Fruit fly (Drosophila melanogaster) S2 (cell line): ENCODE results near the gene trbl.

Experiments
- CG8478 ChIP-seq: fragments of >200 bp; optimal IDR thresholded peaks from 2 replicates; lab custom pipeline; 2018
- CTCF ChIP-seq, 2 experiments: fragments of >200 bp; optimal IDR thresholded peaks; 2 replicates each; lab custom pipeline; 2018

trbl gene

DNA sequence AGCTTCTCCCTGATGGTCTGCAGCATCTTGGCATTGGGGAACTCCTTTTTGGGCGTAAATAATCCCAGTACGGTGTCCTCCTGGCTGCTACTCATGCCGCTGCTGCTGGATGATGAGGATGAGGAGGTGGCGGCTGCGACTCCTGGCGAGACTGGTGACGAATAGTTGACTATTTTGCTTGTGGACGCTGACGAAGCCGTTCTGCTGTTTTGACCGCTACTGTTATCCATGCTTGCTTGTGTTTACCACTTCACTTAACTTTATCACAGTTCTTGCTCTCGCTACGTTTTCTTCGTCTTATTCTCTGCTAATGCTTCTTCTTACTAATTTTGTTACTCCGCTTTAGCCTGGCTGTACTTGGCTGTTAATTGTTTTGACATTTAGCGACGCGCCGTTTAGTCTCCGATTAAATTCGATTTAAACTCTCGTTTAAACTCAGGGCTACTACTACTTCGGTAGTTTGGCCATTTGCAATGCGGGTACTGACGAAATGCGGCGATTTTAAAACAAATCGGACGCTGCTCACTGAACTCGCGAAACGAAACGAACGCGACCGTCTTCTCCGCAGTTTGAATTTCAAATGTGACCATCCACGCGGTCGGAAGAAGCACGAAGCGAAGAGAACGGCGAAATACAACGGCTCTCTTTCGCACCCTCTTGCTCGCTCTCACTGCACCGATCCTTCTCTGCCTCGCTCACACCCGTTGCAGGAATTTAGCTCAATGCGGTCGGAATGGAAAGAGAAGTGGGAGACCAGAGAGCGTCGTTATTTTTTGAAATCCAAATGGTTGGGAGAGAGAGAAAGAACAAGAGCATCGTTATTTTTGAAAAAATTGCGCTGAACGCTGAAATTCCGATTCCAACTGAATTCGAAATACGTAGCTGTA lies at the start of gene trbl:
trbl (minus strand) TSS at position 584 of the 887 bp plus-strand sequence.
- peak in 1 of 2 experiments; percentile 3 for TF ChIP-seq CTCF (optimal IDR thresholded peaks at IDR 0.05; lab: Kevin White, UChicago)
- TF ChIP-seq CG8478, result no peak

DNA sequence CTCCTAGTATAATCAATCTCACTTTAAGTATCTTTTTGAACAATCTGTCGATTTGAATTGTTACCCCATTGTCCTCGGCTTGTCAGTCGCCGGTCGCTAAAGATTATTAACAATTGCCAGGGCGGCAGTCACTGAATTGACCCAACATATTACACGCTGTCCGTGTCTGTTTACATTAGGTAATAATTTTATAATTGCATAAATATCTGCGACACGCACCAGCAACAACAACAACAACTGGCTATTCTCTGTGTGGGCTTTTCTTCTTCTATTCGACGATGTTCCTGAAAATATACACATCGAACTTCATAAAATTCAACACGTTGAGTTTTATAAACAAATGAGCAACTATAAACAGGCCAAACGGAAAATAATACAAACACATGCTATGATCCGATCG lies 47.4 kb upstream of the trbl start:
- no peak for TF ChIP-seq CTCF (optimal IDR thresholded peaks at IDR 0.05; lab: Kevin White, UChicago)
- TF ChIP-seq CG8478, result no peak

DNA sequence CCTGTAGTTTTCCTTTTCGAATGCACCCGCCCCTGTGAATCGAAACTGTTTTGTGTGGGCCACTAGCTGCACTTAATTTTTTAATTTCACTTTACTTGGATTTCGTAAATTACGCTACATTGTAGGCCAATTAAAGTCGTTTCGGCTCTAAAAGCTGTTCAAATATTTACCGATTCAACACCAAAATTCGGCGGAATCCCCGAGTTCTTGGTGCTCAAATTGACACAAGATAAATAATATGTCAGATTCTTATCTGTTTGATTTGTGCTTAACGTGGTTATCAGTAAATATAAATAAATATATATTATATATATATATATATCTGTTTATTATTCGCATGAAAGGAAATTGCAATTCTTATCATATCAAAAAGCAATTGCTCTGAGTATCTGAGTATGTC lies 46.5 kb upstream of the trbl start:
- TF ChIP-seq CG8478, result no peak

dm6 chr3L:20447337-20447736 lies 45.9 kb upstream of the trbl start:
- TF ChIP-seq CG8478, result no peak
- no peak for TF ChIP-seq CTCF (optimal IDR thresholded peaks at IDR 0.05; lab: Kevin White, UChicago)

DNA sequence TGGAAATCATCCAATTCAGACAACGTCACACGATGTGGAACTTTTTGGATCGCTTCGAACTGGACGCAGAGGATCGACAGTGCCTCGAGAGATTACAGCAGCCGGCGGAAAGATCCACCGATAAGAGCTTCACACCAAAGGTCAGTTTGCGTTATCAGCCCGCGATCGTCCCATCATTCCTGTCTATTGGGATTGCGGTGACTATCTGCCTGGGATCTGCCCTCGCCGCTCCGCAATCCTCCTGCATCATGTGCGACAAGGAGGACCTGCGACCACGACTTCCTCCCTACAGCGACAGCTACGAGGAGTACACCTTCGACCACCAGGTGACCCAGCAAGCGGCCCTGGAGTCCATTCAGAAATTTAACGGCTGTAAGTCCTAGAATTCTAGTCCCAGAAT lies 44.6 kb upstream of the trbl start:
- no peak for TF ChIP-seq CG8478
- TF ChIP-seq CTCF (optimal IDR thresholded peaks at IDR 0.05; lab: Kevin White, UChicago), result no peak

DNA sequence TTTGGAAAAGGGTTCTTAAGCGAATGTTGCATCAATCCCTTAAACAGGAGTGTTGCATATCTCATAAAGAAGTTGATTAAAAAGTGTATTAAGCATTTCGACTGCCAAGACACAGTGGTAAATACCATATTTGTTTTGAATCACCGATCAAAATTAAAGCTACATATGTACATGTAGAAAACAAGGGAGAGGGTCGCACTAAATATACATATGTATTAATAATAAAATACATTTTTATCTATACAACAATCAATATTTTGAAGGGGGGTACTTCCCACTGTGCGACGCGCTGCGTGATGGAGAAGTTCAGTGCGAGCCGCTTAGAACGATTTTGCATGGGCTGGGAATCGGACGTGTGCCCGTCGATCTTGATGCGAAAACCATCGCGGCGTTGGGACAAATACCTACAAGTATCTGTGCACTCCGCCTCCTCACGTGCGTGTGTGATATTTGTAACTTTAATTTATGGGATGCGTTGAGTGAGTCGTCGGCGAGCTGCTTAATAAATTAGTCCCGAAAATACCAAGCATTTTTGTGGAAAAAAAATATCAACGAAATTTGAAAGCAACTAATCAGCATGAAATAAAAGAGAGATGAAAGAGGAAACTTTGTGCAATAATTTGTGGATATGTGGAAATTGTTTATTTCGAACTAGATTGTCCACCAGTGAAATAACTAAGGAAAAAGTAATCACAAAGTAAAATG lies 43.6 kb upstream of the trbl start:
- TF ChIP-seq CTCF (optimal IDR thresholded peaks at IDR 0.05; lab: Kevin White, UChicago), result no peak

dm6 chr3L:20442674-20443313 lies 41.4 kb upstream of the trbl start:
- TF ChIP-seq CG8478 (no peak), CTCF (optimal IDR thresholded peaks at IDR 0.05; lab: Kevin White, UChicago) (no peak)

DNA sequence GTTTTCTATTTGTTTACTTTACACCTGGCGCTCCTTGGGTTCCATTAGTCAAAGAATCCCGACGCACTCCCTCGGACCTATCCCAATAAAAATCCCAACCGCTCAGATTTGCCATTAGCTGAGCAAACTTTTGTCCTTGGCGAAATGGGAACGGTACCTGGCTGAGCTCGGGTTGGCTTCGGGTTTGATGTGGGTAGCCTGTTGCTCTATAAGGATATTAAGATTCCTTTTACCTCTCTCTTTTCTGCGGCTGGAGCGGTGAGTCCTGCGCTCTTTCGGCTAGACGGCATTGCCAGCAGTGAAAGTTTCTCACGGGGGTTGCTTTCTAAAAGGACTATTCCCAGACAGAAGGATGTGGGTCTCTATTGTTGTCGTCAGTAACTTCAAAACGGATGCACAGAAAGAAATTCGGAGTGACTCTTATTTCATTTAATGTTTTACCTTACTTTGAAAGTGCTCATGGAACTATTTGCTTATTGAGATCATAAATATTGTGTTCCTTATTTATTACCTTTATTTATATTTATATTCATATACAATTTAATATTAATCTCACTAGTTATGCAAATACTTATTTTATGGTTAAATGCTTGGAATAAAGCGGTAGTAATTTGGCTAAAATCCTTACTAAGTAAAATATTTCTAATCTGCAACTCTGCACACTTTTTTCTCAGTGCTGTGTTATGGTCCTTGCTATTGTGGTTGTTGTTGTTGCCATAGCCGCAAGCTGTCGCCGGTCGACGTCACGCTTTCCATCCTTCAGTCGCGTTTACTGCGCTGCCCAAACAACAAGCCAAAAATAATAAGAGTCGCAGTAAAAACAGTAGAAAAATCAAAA lies 40.4 kb upstream of the trbl start, which contains the start of gene CG5910:
CG5910 (plus strand) TSS at position 788 of the 838 bp plus-strand sequence.
- TF ChIP-seq CG8478 (no peak), CTCF (optimal IDR thresholded peaks at IDR 0.05; lab: Kevin White, UChicago) (no peak)

- TF ChIP-seq CTCF (optimal IDR thresholded peaks at IDR 0.05; lab: Kevin White, UChicago), result no peak
- TF ChIP-seq CG8478, result no peak
Measured at dm6 chr3L:20440902-20441429, 39.6 kb upstream of the trbl start.

DNA sequence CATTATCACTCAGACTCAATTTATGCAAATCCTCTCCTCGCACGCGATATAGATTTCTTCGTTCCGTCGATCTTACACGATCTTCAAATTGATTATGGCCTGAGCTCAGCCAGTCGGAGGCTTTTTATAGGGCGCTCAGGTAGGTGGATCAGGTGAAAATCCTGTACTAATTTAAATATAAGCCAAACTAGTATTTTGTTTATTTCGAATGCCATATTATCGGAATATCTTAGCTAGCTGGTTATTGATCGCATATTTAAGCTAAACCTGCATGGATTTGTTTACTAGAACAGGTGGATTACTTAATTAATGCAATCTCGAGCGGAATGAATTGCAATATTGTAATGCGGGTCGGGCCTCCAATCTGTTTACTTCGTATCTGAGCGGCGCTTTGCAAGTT lies 38.4 kb upstream of the trbl start, which contains the start of gene Hpd:
Hpd (minus strand) TSS at position 101 of the 400 bp plus-strand sequence.
- TF ChIP-seq CTCF (optimal IDR thresholded peaks at IDR 0.05; lab: Kevin White, UChicago) (no peak), CG8478 (no peak)

DNA sequence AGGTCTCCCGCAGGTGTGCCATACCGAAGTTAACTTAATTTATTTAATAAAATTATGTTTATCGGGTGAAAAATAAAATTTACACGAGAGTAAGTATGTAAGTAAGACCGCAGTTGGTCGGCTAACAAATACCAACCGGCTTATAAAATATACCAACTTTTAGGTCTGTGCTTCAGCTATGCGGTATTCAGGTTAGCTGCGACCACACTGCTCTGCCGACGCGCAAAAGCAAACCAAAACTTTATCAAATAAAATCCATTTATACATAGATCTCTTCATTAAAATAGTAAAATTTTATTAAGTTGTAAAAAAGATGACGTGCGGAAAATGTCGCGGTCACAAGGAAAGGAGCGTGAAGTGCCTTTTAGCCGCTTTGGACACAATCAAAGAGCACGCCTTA lies 34.7 kb upstream of the trbl start, which contains the start of the genes mRpL15 and CtIP:
mRpL15 (minus strand) TSS at position 141 of the 400 bp plus-strand sequence.
CtIP (plus strand) TSS at position 182 of the 400 bp plus-strand sequence.
- TF ChIP-seq CG8478, result no peak
- no peak for TF ChIP-seq CTCF (optimal IDR thresholded peaks at IDR 0.05; lab: Kevin White, UChicago)

DNA sequence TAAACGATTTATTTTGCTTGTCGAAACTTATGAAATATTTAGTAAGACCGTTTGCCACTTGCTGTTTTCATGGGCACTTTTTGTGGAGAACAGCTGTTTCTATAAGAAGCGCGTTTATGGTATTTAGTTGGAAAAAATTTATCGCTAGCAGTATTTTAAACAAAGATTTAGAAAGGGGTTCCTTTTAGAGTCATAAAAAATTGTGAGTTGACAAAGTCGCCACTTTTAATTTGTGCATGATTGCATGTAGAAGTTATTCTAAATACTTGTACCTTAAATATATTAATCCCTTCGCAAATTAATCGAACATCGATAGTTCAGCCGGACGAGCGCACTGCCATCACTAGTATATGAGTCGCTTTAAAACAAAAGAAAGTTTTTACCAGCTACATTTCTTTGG lies 30.9 kb upstream of the trbl start, which contains the start of the genes Las and Psn:
Las (minus strand) TSS at position 65 of the 400 bp plus-strand sequence.
Psn (plus strand) TSS at position 172 of the 400 bp plus-strand sequence.
- TF ChIP-seq CG8478, result no peak
- no peak for TF ChIP-seq CTCF (optimal IDR thresholded peaks at IDR 0.05; lab: Kevin White, UChicago)

dm6 chr3L:20431619-20432018 lies 30.2 kb upstream of the trbl start:
- no peak for TF ChIP-seq CTCF (optimal IDR thresholded peaks at IDR 0.05; lab: Kevin White, UChicago)
- no peak for TF ChIP-seq CG8478

dm6 chr3L:20430182-20430581 lies 28.8 kb upstream of the trbl start, which contains the start of gene CG5262:
CG5262 (minus strand) TSS chr3L:20430475.
- TF ChIP-seq CG8478, result no peak
- TF ChIP-seq CTCF (optimal IDR thresholded peaks at IDR 0.05; lab: Kevin White, UChicago), result no peak
